Worm (Caenorhabditis elegans) whole organism, young adult: ENCODE results near the gene T03D8.6.

ENCODE experiments used
- B0261.1 ChIP-seq: sonication (generic microtip); optimal IDR thresholded peaks from 2 replicates; lab custom pipeline; 2016; ENCODE audit warnings: mild to moderate bottlenecking, missing genetic modification characterization, moderate library complexity, missing compliant biosample characterization
- C06A6.2 ChIP-seq: fragments of 200-800 bp; sonication (Bioruptor generic); conservative IDR thresholded peaks from 2 replicates; pipeline ENCODE4 v1.3.6; 2022; ENCODE audit warnings: missing genetic modification characterization, missing compliant biosample characterization
- C17E4.6 ChIP-seq: fragments of 200-800 bp; sonication (Bioruptor generic); IDR thresholded peaks from 2 replicates; pipeline ENCODE4 v1.3.6; 2022; ENCODE audit warnings: missing genetic modification reagents, missing genetic modification characterization, missing compliant biosample characterization
- F22D6.2 ChIP-seq: sonication (generic microtip); optimal IDR thresholded peaks from 2 replicates; lab custom pipeline; 2016; ENCODE audit warnings: mild to moderate bottlenecking, missing genetic modification characterization, missing compliant biosample characterization
- F33H1.4 ChIP-seq: fragments of 200-800 bp; sonication (Bioruptor generic); IDR thresholded peaks from 2 replicates; pipeline ENCODE4 v1.3.6; 2022; ENCODE audit warnings: missing genetic modification reagents, missing genetic modification characterization, missing compliant biosample characterization
- F39B2.1 ChIP-seq: fragments of 200-800 bp; sonication (Bioruptor generic); IDR thresholded peaks from 2 replicates; pipeline ENCODE4 v1.3.6; 2022; ENCODE audit warnings: missing genetic modification reagents, missing genetic modification characterization, missing compliant biosample characterization
- F49E8.2 ChIP-seq: sonication (generic microtip); optimal IDR thresholded peaks from 3 replicates; lab custom pipeline; 2017; ENCODE audit warnings: missing genetic modification characterization, mild to moderate bottlenecking, missing compliant biosample characterization, antibody characterized with exemption, moderate library complexity; ENCODE audit not compliant: insufficient read depth
- K11D2.4 ChIP-seq: fragments of 200-800 bp; sonication (Bioruptor generic); IDR thresholded peaks from 2 replicates; pipeline ENCODE4 v1.3.6; 2022; ENCODE audit warnings: missing genetic modification reagents, missing genetic modification characterization, missing compliant biosample characterization
- T07F8.4 ChIP-seq: sonication (generic microtip); optimal IDR thresholded peaks from 2 replicates; lab custom pipeline; 2016; ENCODE audit warnings: mild to moderate bottlenecking, missing genetic modification characterization, moderate library complexity, missing compliant biosample characterization
- Y53F4B.3 ChIP-seq: fragments of 200-800 bp; sonication (Bioruptor generic); IDR thresholded peaks from 2 replicates; pipeline ENCODE4 v1.3.6; 2022; ENCODE audit warnings: missing genetic modification reagents, missing genetic modification characterization, missing compliant biosample characterization
- ama-1 ChIP-seq, 3 experiments: fragments of 150-350 bp in 1 of 3; sonication (generic microtip) in 2 of 3; optimal IDR thresholded peaks; 2 replicates each; lab custom pipeline; 2014 to 2018; ENCODE audit warnings: missing biosample characterization in 2 of 3, missing genetic modification characterization in 2 of 3, missing genetic modification reagents in 2 of 3
- attf-3 ChIP-seq: fragments of 200-800 bp; sonication (Bioruptor generic); conservative IDR thresholded peaks from 2 replicates; pipeline ENCODE4 v1.3.6; 2022; ENCODE audit warnings: missing genetic modification reagents, missing genetic modification characterization, missing compliant biosample characterization
- attf-5 ChIP-seq: fragments of 200-800 bp; sonication (Bioruptor generic); optimal IDR thresholded peaks from 2 replicates; lab custom pipeline; 2018; ENCODE audit warnings: mild to moderate bottlenecking, missing genetic modification characterization, missing compliant biosample characterization
- bed-1 ChIP-seq: fragments of 200-800 bp; sonication (Bioruptor generic); IDR thresholded peaks from 2 replicates; pipeline ENCODE4 v1.3.6; 2022; ENCODE audit warnings: missing genetic modification reagents, missing genetic modification characterization, missing compliant biosample characterization
- cebp-2 ChIP-seq: fragments of 200-800 bp; sonication (Bioruptor generic); IDR thresholded peaks from 2 replicates; pipeline ENCODE4 v1.3.6; 2022; ENCODE audit warnings: missing genetic modification characterization, missing compliant biosample characterization
- ceh-27 ChIP-seq: fragments of 200-800 bp; sonication (Bioruptor generic); optimal IDR thresholded peaks from 2 replicates; lab custom pipeline; 2018; ENCODE audit warnings: mild to moderate bottlenecking, missing genetic modification characterization, moderate library complexity, missing compliant biosample characterization
- ceh-91 ChIP-seq: fragments of 200-800 bp; sonication (Bioruptor generic); IDR thresholded peaks from 2 replicates; pipeline ENCODE4 v1.3.6; 2022; ENCODE audit warnings: missing genetic modification reagents, missing genetic modification characterization, missing compliant biosample characterization
- die-1 ChIP-seq: sonication (generic microtip); optimal IDR thresholded peaks from 2 replicates; lab custom pipeline; 2016; ENCODE audit warnings: missing genotype, mild to moderate bottlenecking, missing genetic modification characterization, missing compliant biosample characterization
- dpff-1 ChIP-seq: sonication (generic microtip); optimal IDR thresholded peaks from 2 replicates; lab custom pipeline; 2017; ENCODE audit warnings: mild to moderate bottlenecking, missing genetic modification characterization, missing compliant biosample characterization
- dpl-1 ChIP-seq: fragments of 150-350 bp; optimal IDR thresholded peaks from 2 replicates; lab custom pipeline; 2014; ENCODE audit warnings: missing biosample characterization, missing genetic modification reagents, missing genetic modification characterization
- egl-44 ChIP-seq: fragments of 200-800 bp; sonication (Bioruptor generic); IDR thresholded peaks from 2 replicates; pipeline ENCODE4 v1.3.6; 2022; ENCODE audit warnings: missing genetic modification reagents, missing genetic modification characterization, missing compliant biosample characterization
- ekl-4 ChIP-seq: fragments of 200-800 bp; sonication (Bioruptor generic); IDR thresholded peaks from 2 replicates; pipeline ENCODE4 v1.3.6; 2022; ENCODE audit warnings: missing genetic modification reagents, missing genetic modification characterization, missing compliant biosample characterization
- hsf-1 ChIP-seq: fragments of 200-800 bp; sonication (Bioruptor generic); IDR thresholded peaks from 2 replicates; pipeline ENCODE4 v1.3.6; 2022; ENCODE audit warnings: missing genetic modification reagents, missing genetic modification characterization, missing compliant biosample characterization
- let-607 ChIP-seq, 2 experiments: fragments of 200-800 bp in 1 of 2; sonication (Bioruptor generic) in 1 of 2; sonication (generic microtip) in 1 of 2; optimal IDR thresholded peaks; 2 replicates each; lab custom pipeline; 2016 to 2018; ENCODE audit warnings: mild to moderate bottlenecking in 2 of 2, missing compliant biosample characterization in 2 of 2, missing genetic modification characterization in 2 of 2, moderate library complexity in 2 of 2, missing genotype in 1 of 2
- lin-26 ChIP-seq: fragments of 200-800 bp; sonication (Bioruptor generic); IDR thresholded peaks from 2 replicates; pipeline ENCODE4 v1.3.6; 2022; ENCODE audit warnings: missing genetic modification reagents, missing genetic modification characterization, missing compliant biosample characterization
- lin-54 ChIP-seq: fragments of 200-800 bp; sonication (Bioruptor generic); optimal IDR thresholded peaks from 2 replicates; lab custom pipeline; 2018; ENCODE audit warnings: mild to moderate bottlenecking, missing genetic modification characterization, missing compliant biosample characterization
- lsl-1 ChIP-seq: fragments of 200-800 bp; sonication (Bioruptor generic); optimal IDR thresholded peaks from 2 replicates; lab custom pipeline; 2018; ENCODE audit warnings: mild to moderate bottlenecking, missing genetic modification characterization, moderate library complexity, missing compliant biosample characterization
- madf-10 ChIP-seq: sonication (generic microtip); optimal IDR thresholded peaks from 2 replicates; lab custom pipeline; 2016; ENCODE audit warnings: mild to moderate bottlenecking, missing genetic modification characterization, missing compliant biosample characterization
- madf-6 ChIP-seq: fragments of 200-800 bp; sonication (Bioruptor generic); IDR thresholded peaks from 2 replicates; pipeline ENCODE4 v1.3.6; 2022; ENCODE audit warnings: missing genetic modification reagents, missing genetic modification characterization, missing compliant biosample characterization
- mcd-1 ChIP-seq: fragments of 200-800 bp; sonication (Bioruptor generic); IDR thresholded peaks from 2 replicates; pipeline ENCODE4 v1.3.6; 2022; ENCODE audit warnings: missing genetic modification reagents, missing genetic modification characterization, missing compliant biosample characterization
- mes-4 ChIP-seq: sonication (generic microtip); optimal IDR thresholded peaks from 2 replicates; lab custom pipeline; 2016; ENCODE audit warnings: missing genotype, missing genetic modification characterization, missing compliant biosample characterization
- mxl-1 ChIP-seq: sonication (generic microtip); optimal IDR thresholded peaks from 2 replicates; lab custom pipeline; 2016; ENCODE audit warnings: missing genetic modification characterization, missing compliant biosample characterization
- nfya-1 ChIP-seq: sonication (generic microtip); optimal IDR thresholded peaks from 2 replicates; lab custom pipeline; 2017; ENCODE audit warnings: antibody characterized with exemption, missing compliant biosample characterization, missing genetic modification characterization, borderline replicate concordance; ENCODE audit not compliant: insufficient read depth
- nhr-179 ChIP-seq: sonication (generic microtip); optimal IDR thresholded peaks from 2 replicates; lab custom pipeline; 2016; ENCODE audit warnings: mild to moderate bottlenecking, missing genetic modification characterization, missing compliant biosample characterization
- pbrm-1 ChIP-seq: fragments of 200-800 bp; sonication (Bioruptor generic); IDR thresholded peaks from 2 replicates; pipeline ENCODE4 v1.3.6; 2022; ENCODE audit warnings: missing genetic modification reagents, missing genetic modification characterization, missing compliant biosample characterization
- pha-4 ChIP-seq: fragments of 150-350 bp; sonication (generic microtip); optimal IDR thresholded peaks from 2 replicates; lab custom pipeline; 2014; ENCODE audit warnings: missing biosample characterization, missing genetic modification reagents, missing genetic modification characterization
- rcor-1 ChIP-seq: fragments of 200-800 bp; sonication (Bioruptor generic); IDR thresholded peaks from 2 replicates; pipeline ENCODE4 v1.3.6; 2022; ENCODE audit warnings: missing genetic modification reagents, missing genetic modification characterization, missing compliant biosample characterization
- rec-8 ChIP-seq, 2 experiments: sonication (generic microtip); optimal IDR thresholded peaks; 2 replicates each; lab custom pipeline; 2016; ENCODE audit warnings: mild to moderate bottlenecking in 2 of 2, missing genetic modification characterization in 2 of 2, missing genetic modification reagents in 2 of 2, missing genotype in 2 of 2, missing biosample characterization in 1 of 2, missing compliant biosample characterization in 1 of 2, moderate library complexity in 1 of 2
- rpc-1 ChIP-seq, 2 experiments: fragments of 150-350 bp in 1 of 2; sonication (generic microtip) in 1 of 2; optimal IDR thresholded peaks; 2 replicates each; lab custom pipeline; 2014 to 2018; ENCODE audit warnings: missing biosample characterization in 1 of 2, missing genetic modification characterization in 1 of 2, missing genetic modification reagents in 1 of 2, missing genotype in 1 of 2
- sdz-38 ChIP-seq: sonication (generic microtip); optimal IDR thresholded peaks from 2 replicates; lab custom pipeline; 2016; ENCODE audit warnings: missing genotype, missing genetic modification characterization, missing compliant biosample characterization
- sea-2 ChIP-seq: fragments of 200-800 bp; sonication (Bioruptor generic); IDR thresholded peaks from 2 replicates; pipeline ENCODE4 v1.3.6; 2022; ENCODE audit warnings: missing genetic modification characterization, missing compliant biosample characterization
- somi-1 ChIP-seq: fragments of 200-800 bp; sonication (Bioruptor generic); optimal IDR thresholded peaks from 2 replicates; lab custom pipeline; 2018; ENCODE audit warnings: mild to moderate bottlenecking, missing genetic modification characterization, missing compliant biosample characterization
- tbx-9 ChIP-seq: sonication (generic microtip); optimal IDR thresholded peaks from 2 replicates; lab custom pipeline; 2016; ENCODE audit warnings: borderline replicate concordance, missing genetic modification characterization, inconsistent platforms, missing compliant biosample characterization
- unc-130 ChIP-seq: sonication (generic microtip); optimal IDR thresholded peaks from 2 replicates; lab custom pipeline; 2016; ENCODE audit warnings: missing genetic modification reagents, missing genetic modification characterization, missing compliant biosample characterization
- xnd-1 ChIP-seq: sonication (generic microtip); optimal IDR thresholded peaks from 2 replicates; lab custom pipeline; 2016; ENCODE audit warnings: missing genotype, missing genetic modification reagents, missing genetic modification characterization, missing compliant biosample characterization
- zim-3 ChIP-seq: sonication (generic microtip); optimal IDR thresholded peaks from 2 replicates; lab custom pipeline; 2017; ENCODE audit warnings: mild to moderate bottlenecking, missing genetic modification characterization, moderate library complexity, missing compliant biosample characterization
- ztf-18 ChIP-seq: sonication (generic microtip); optimal IDR thresholded peaks from 2 replicates; lab custom pipeline; 2016; ENCODE audit warnings: missing genotype, mild to moderate bottlenecking, missing genetic modification characterization, missing compliant biosample characterization
- ztf-28 ChIP-seq: fragments of 200-800 bp; sonication (Bioruptor generic); IDR thresholded peaks from 2 replicates; pipeline ENCODE4 v1.3.6; 2022; ENCODE audit warnings: missing genetic modification reagents, missing genetic modification characterization, missing compliant biosample characterization

T03D8.6 gene

DNA sequence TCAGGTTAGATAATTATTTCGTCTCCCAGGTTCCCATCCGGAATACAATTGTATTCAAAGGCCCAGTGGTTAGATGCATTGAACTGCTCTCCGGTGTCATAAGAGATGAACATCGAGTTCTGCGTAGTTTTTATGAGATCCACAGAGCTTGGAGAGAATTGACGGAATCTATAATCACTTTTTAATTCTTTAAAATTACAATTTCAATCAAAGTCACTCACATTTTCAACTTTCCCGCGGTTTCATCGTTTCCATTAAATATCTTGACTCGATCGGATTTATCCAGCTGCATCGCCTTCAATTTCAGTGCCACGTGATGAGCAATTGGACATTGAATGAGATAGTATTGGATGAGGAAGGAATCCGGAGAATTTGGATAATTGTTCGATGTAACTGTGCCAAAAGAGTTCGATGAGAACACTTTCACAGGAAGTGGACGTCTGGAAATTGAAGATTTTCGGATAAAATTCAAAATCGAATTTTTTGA lies 27.7 kb upstream of the T03D8.6 start (continued):
- TF ChIP-seq F33H1.4 (GFP tag; lab: Robert Waterston, UW) (no peak), ceh-91 (no peak), rec-8 (tag; optimal IDR thresholded peaks at IDR 0.05; lab: Kevin White, UChicago) (no peak), lin-26 (GFP tag; lab: Robert Waterston, UW) (peak; percentile 59; the same call in 1 of the 2 replicates), Y53F4B.3 (no peak), madf-6 (GFP tag; lab: Robert Waterston, UW) (peak; percentile 52; the same call in 1 of the 2 replicates), rcor-1 (GFP tag; lab: Robert Waterston, UW) (peak; percentile 20; the same call in 1 of the 2 replicates), F22D6.2 (tag; lab: Kevin White, UChicago) (no peak), sea-2 (GFP tag; lab: Robert Waterston, UW) (no peak), dpff-1 (tag; lab: Kevin White, UChicago) (peak; percentile 37), K11D2.4 (GFP tag; lab: Robert Waterston, UW) (no peak), T07F8.4 (tag; lab: Kevin White, UChicago) (peak; percentile 51), hsf-1 (GFP tag; lab: Robert Waterston, UW) (peak; percentile 73), pbrm-1 (GFP tag; lab: Robert Waterston, UW) (peak; percentile 50; the same call in 1 of the 2 replicates), dpl-1 (no peak), egl-44 (GFP tag; lab: Robert Waterston, UW) (no peak), attf-5 (no peak), ekl-4 (GFP tag; lab: Robert Waterston, UW) (peak; percentile 42; the same call in 1 of the 2 replicates), mxl-1 (tag; lab: Kevin White, UChicago) (no peak), madf-10 (tag; lab: Kevin White, UChicago) (peak; percentile 20), cebp-2 (GFP tag; lab: Robert Waterston, UW) (no peak), tbx-9 (tag; lab: Kevin White, UChicago) (peak; percentile 62), rpc-1 (optimal IDR thresholded peaks at IDR 0.05; lab: Kevin White, UChicago) (no peak), rpc-1 (tag; optimal IDR thresholded peaks at IDR 0.05; lab: Kevin White, UChicago) (no peak), bed-1 (no peak), C17E4.6 (GFP tag; lab: Robert Waterston, UW) (no peak; the same call in 1 of the 2 replicates), ceh-27 (GFP tag; lab: Kevin White, UChicago) (no peak), nhr-179 (tag; lab: Kevin White, UChicago) (no peak), zim-3 (tag; lab: Kevin White, UChicago) (peak; percentile 78), B0261.1 (tag; lab: Kevin White, UChicago) (no peak), somi-1 (no peak), sdz-38 (no peak), let-607 (tag; optimal IDR thresholded peaks at IDR 0.05; lab: Kevin White, UChicago) (no peak), mes-4 (tag; lab: Kevin White, UChicago) (no peak), C06A6.2 (GFP tag; lab: Robert Waterston, UW) (no peak), F39B2.1 (GFP tag; lab: Robert Waterston, UW) (no peak), lin-54 (GFP tag; lab: Kevin White, UChicago) (peak; percentile 15), attf-3 (GFP tag; lab: Robert Waterston, UW) (no peak), ztf-28 (no peak), lsl-1 (GFP tag; lab: Kevin White, UChicago) (peak; percentile 22), F49E8.2 (peak; percentile 77), ztf-18 (tag; lab: Kevin White, UChicago) (peak; percentile 46), unc-130 (GFP tag; lab: Kevin White, UChicago) (no peak), pha-4 (no peak), mcd-1 (GFP tag; lab: Robert Waterston, UW) (peak; percentile 41; the same call in 1 of the 2 replicates), nfya-1 (tag; lab: Kevin White, UChicago) (no peak), xnd-1 (tag; lab: Kevin White, UChicago) (peak; percentile 8), ama-1 (optimal IDR thresholded peaks at IDR 0.05; lab: Kevin White, UChicago) (peak; percentile 75), ama-1 (GFP tag; optimal IDR thresholded peaks at IDR 0.05; lab: Kevin White, UChicago) (no peak), die-1 (tag; lab: Kevin White, UChicago) (peak; percentile 38)
